Fruit fly (Drosophila melanogaster) whole organism, embryonic: ENCODE measurements around the gene CG7276.

Experiments
- Aef1 ChIP-seq: fragments of 200-800 bp; sonication (Bioruptor generic); IDR thresholded peaks from 3 replicates; pipeline ENCODE4 v1.3.6; 2022; ENCODE audit warnings: missing biosample characterization, missing genetic modification characterization
- Bteb2 ChIP-seq: fragments of 200-800 bp; sonication (Bioruptor generic); optimal IDR thresholded peaks from 2 replicates; lab custom pipeline; 2016; ENCODE audit warnings: missing biosample characterization, missing genetic modification characterization
- CG1024 ChIP-seq: fragments of 200-800 bp; sonication (Bioruptor generic); IDR thresholded peaks from 2 replicates; pipeline ENCODE4 v1.3.6; 2022; ENCODE audit warnings: missing biosample characterization, missing genetic modification characterization
- CG12659 ChIP-seq: fragments of 200-800 bp; sonication (Bioruptor generic); optimal IDR thresholded peaks from 3 replicates; lab custom pipeline; 2017; ENCODE audit warnings: mild to moderate bottlenecking, missing biosample characterization, missing genetic modification reagents, missing genetic modification characterization
- CG13296 ChIP-seq: fragments of 200-800 bp; sonication (Bioruptor generic); optimal IDR thresholded peaks from 3 replicates; lab custom pipeline; 2018; ENCODE audit warnings: missing biosample characterization, mild to moderate bottlenecking, missing genetic modification characterization
- CG14014 ChIP-seq: fragments of 200-800 bp; sonication (Bioruptor generic); IDR thresholded peaks from 2 replicates; pipeline ENCODE4 v1.3.6; 2022; ENCODE audit warnings: missing biosample characterization, missing genetic modification characterization
- CG17359 ChIP-seq: fragments of 200-800 bp; sonication (Bioruptor generic); optimal IDR thresholded peaks from 3 replicates; lab custom pipeline; 2018; ENCODE audit warnings: missing biosample characterization, mild to moderate bottlenecking, missing genetic modification characterization, moderate library complexity
- CG2712 ChIP-seq: fragments of 200-800 bp; optimal IDR thresholded peaks from 3 replicates; lab custom pipeline; 2019; ENCODE audit warnings: missing biosample characterization, mild to moderate bottlenecking, missing genetic modification characterization, moderate library complexity
- CG31388 ChIP-seq: fragments of 200-800 bp; sonication (Bioruptor generic); optimal IDR thresholded peaks from 2 replicates; lab custom pipeline; 2016; ENCODE audit warnings: missing biosample characterization, missing genetic modification characterization
- CG32532 ChIP-seq: fragments of 200-800 bp; sonication (Bioruptor generic); IDR thresholded peaks from 2 replicates; pipeline ENCODE4 v1.3.6; 2022; ENCODE audit warnings: missing biosample characterization, missing genetic modification characterization
- CG34422 ChIP-seq: fragments of 200-800 bp; sonication (Bioruptor generic); IDR thresholded peaks from 3 replicates; pipeline ENCODE4 v1.3.6; 2022; ENCODE audit warnings: missing biosample characterization, missing genetic modification characterization
- CG42726 ChIP-seq: fragments of 200-800 bp; sonication (Bioruptor generic); IDR thresholded peaks from 2 replicates; pipeline ENCODE4 v1.3.6; 2022; ENCODE audit warnings: missing biosample characterization, missing genetic modification characterization; ENCODE audit not compliant: partially characterized antibody
- CG4730 ChIP-seq: fragments of 200-800 bp; sonication (Bioruptor generic); IDR thresholded peaks from 2 replicates; pipeline ENCODE4 v1.3.6; 2022; ENCODE audit warnings: missing biosample characterization, missing genetic modification characterization
- CG4854 ChIP-seq: fragments of 200-800 bp; sonication (Bioruptor generic); optimal IDR thresholded peaks from 2 replicates; lab custom pipeline; 2016; ENCODE audit warnings: missing biosample characterization, missing genetic modification characterization, inconsistent platforms
- CG6272 ChIP-seq: fragments of 200-800 bp; sonication (Bioruptor generic); IDR thresholded peaks from 2 replicates; pipeline ENCODE4 v1.3.6; 2022; ENCODE audit warnings: missing biosample characterization, missing genetic modification characterization
- CG6654 ChIP-seq: fragments of 200-800 bp; sonication (Bioruptor generic); optimal IDR thresholded peaks from 2 replicates; lab custom pipeline; 2017; ENCODE audit warnings: missing biosample characterization, mild to moderate bottlenecking, missing genetic modification characterization
- CG6689 ChIP-seq: fragments of 200-800 bp; sonication (Bioruptor generic); IDR thresholded peaks from 2 replicates; pipeline ENCODE4 v1.3.6; 2022; ENCODE audit warnings: missing biosample characterization, missing genetic modification characterization
- CG6813 ChIP-seq: fragments of 200-800 bp; sonication (Bioruptor generic); optimal IDR thresholded peaks from 2 replicates; lab custom pipeline; 2017; ENCODE audit warnings: missing biosample characterization, missing genetic modification characterization, mild to moderate bottlenecking, moderate library complexity, missing genetic modification reagents
- CG8388 ChIP-seq: fragments of 200-800 bp; sonication (Bioruptor generic); optimal IDR thresholded peaks from 2 replicates; lab custom pipeline; 2019; ENCODE audit warnings: missing biosample characterization, mild to moderate bottlenecking, missing genetic modification characterization, moderate library complexity
- H15 ChIP-seq: fragments of 200-800 bp; sonication (Bioruptor generic); IDR thresholded peaks from 3 replicates; pipeline ENCODE4 v1.3.6; 2022; ENCODE audit warnings: missing biosample characterization, missing genetic modification characterization
- HHEX ChIP-seq: fragments of 200-800 bp; sonication (Bioruptor generic); optimal IDR thresholded peaks from 3 replicates; lab custom pipeline; 2017; ENCODE audit warnings: missing biosample characterization, mild to moderate bottlenecking, missing genetic modification characterization, missing genetic modification reagents
- MBD-R2 ChIP-seq: fragments of 200-800 bp; sonication (Bioruptor generic); IDR thresholded peaks from 2 replicates; pipeline ENCODE4 v1.3.6; 2022; ENCODE audit warnings: missing biosample characterization, missing genetic modification characterization
- Ptx1 ChIP-seq: fragments of 200-800 bp; sonication (Bioruptor generic); IDR thresholded peaks from 2 replicates; pipeline ENCODE4 v1.3.6; 2022; ENCODE audit warnings: missing biosample characterization, missing genetic modification characterization
- Vsx1 ChIP-seq: fragments of 200-800 bp; sonication (Bioruptor generic); optimal IDR thresholded peaks from 2 replicates; lab custom pipeline; 2017; ENCODE audit warnings: missing biosample characterization, mild to moderate bottlenecking, missing genetic modification characterization, missing genetic modification reagents
- az2 ChIP-seq: fragments of 200-800 bp; sonication (Bioruptor generic); optimal IDR thresholded peaks from 3 replicates; lab custom pipeline; 2016; ENCODE audit warnings: missing biosample characterization, missing genetic modification characterization
- caup ChIP-seq: fragments of 200-800 bp; sonication (Bioruptor generic); optimal IDR thresholded peaks from 3 replicates; lab custom pipeline; 2017; ENCODE audit warnings: missing biosample characterization, mild to moderate bottlenecking, missing genetic modification characterization, moderate library complexity; ENCODE audit not compliant: severe bottlenecking
- corto ChIP-seq: fragments of 200-800 bp; sonication (Bioruptor generic); optimal IDR thresholded peaks from 2 replicates; lab custom pipeline; 2016; ENCODE audit warnings: missing biosample characterization, mild to moderate bottlenecking, missing genetic modification characterization, moderate library complexity
- dm ChIP-seq: fragments of 200-800 bp; sonication (Bioruptor generic); optimal IDR thresholded peaks from 3 replicates; lab custom pipeline; 2016; ENCODE audit warnings: missing biosample characterization, missing genetic modification characterization
- ftz-f1 ChIP-seq: fragments of 200-800 bp; sonication (Bioruptor generic); optimal IDR thresholded peaks from 2 replicates; lab custom pipeline; 2016; ENCODE audit warnings: missing biosample characterization, missing genetic modification characterization
- gce ChIP-seq: fragments of 200-800 bp; sonication (Bioruptor generic); IDR thresholded peaks from 3 replicates; pipeline ENCODE4 v1.3.6; 2022; ENCODE audit warnings: missing biosample characterization, missing genetic modification characterization
- lmd ChIP-seq: fragments of 200-800 bp; sonication (Bioruptor generic); IDR thresholded peaks from 2 replicates; pipeline ENCODE4 v1.3.6; 2022; ENCODE audit warnings: missing biosample characterization, missing genetic modification characterization
- mam ChIP-seq: fragments of 200-800 bp; sonication (Bioruptor generic); optimal IDR thresholded peaks from 3 replicates; lab custom pipeline; 2016; ENCODE audit warnings: missing biosample characterization, missing genetic modification characterization
- nmo ChIP-seq: fragments of 200-800 bp; sonication (Bioruptor generic); optimal IDR thresholded peaks from 2 replicates; lab custom pipeline; 2018; ENCODE audit warnings: missing biosample characterization, mild to moderate bottlenecking, missing genetic modification characterization, moderate library complexity
- pan ChIP-seq, 4 experiments: fragments of >200 bp in 3 of 4; fragments of 200-800 bp in 1 of 4; sonication (Bioruptor generic) in 1 of 4; optimal IDR thresholded peaks in 3 of 4; IDR thresholded peaks in 1 of 4; 2 replicates each; pipeline versions ENCODE4 v1.3.6 to Lab custom; 2017 to 2022; ENCODE audit warnings: missing biosample characterization in 2 of 4, missing genetic modification characterization in 2 of 4, mixed read lengths in 1 of 4
- pfk ChIP-seq: fragments of 200-800 bp; sonication (Bioruptor generic); optimal IDR thresholded peaks from 2 replicates; lab custom pipeline; 2018; ENCODE audit warnings: missing biosample characterization, mild to moderate bottlenecking, missing genetic modification characterization, moderate library complexity
- phol ChIP-seq: fragments of 200-800 bp; sonication (Bioruptor generic); optimal IDR thresholded peaks from 3 replicates; lab custom pipeline; 2018; ENCODE audit warnings: missing biosample characterization, mild to moderate bottlenecking, missing genetic modification characterization, moderate library complexity
- prd ChIP-seq, 3 experiments: fragments of >200 bp in 2 of 3; fragments of 200-800 bp in 1 of 3; sonication (Bioruptor generic) in 1 of 3; optimal IDR thresholded peaks in 2 of 3; IDR thresholded peaks in 1 of 3; 2 replicates in 2 of 3; 3 replicates in 1 of 3; pipeline versions ENCODE4 v1.3.6 to Lab custom; 2017 to 2022; ENCODE audit warnings: missing biosample characterization in 1 of 3, missing genetic modification characterization in 1 of 3
- run ChIP-seq: fragments of 200-800 bp; sonication (Bioruptor generic); optimal IDR thresholded peaks from 3 replicates; lab custom pipeline; 2018; ENCODE audit warnings: missing biosample characterization, mild to moderate bottlenecking, missing genetic modification characterization
- seq ChIP-seq: fragments of 200-800 bp; sonication (Bioruptor generic); IDR thresholded peaks from 2 replicates; pipeline ENCODE4 v1.3.6; 2022; ENCODE audit warnings: missing biosample characterization, missing genetic modification characterization
- stc ChIP-seq: fragments of 200-800 bp; sonication (Bioruptor generic); IDR thresholded peaks from 2 replicates; pipeline ENCODE4 v1.3.6; 2022; ENCODE audit warnings: missing biosample characterization, missing genetic modification characterization
- sug ChIP-seq: fragments of 200-800 bp; optimal IDR thresholded peaks from 2 replicates; lab custom pipeline; 2019; ENCODE audit warnings: missing biosample characterization, mild to moderate bottlenecking, missing genetic modification characterization, moderate library complexity
- tll ChIP-seq, 2 experiments: fragments of 200-800 bp in 1 of 2; fragments of >200 bp in 1 of 2; sonication (Bioruptor generic) in 1 of 2; optimal IDR thresholded peaks; 2 replicates each; lab custom pipeline; 2017 to 2019; ENCODE audit warnings: missing biosample characterization in 2 of 2, missing genetic modification characterization in 2 of 2, mild to moderate bottlenecking in 1 of 2, moderate library complexity in 1 of 2
- trh ChIP-seq: fragments of 200-800 bp; sonication (Bioruptor generic); optimal IDR thresholded peaks from 2 replicates; lab custom pipeline; 2016; ENCODE audit warnings: missing biosample characterization, missing genetic modification characterization

Gene CG7276

dm6 chr3L:15497902-15498301 is at the start of gene CG7276:
Gene CG7276, plus strand, starts transcription at chr3L:15498202.
- no peak for TF ChIP-seq MBD-R2 (GFP tag; lab: Robert Waterston, UW)
- no peak for TF ChIP-seq CG2712

- TF ChIP-seq CG31388 (GFP tag; lab: Kevin White, UChicago), result no peak
- TF ChIP-seq CG1024 (GFP tag; lab: Robert Waterston, UW), result no peak
- no peak for TF ChIP-seq CG6689
- TF ChIP-seq caup (GFP tag; lab: Kevin White, UChicago), result no peak
- no peak for TF ChIP-seq pfk (GFP tag; lab: Kevin White, UChicago)
- TF ChIP-seq CG4854, result no peak
- no peak for TF ChIP-seq mam
- TF ChIP-seq CG42726 (GFP tag; lab: Robert Waterston, UW), result no peak
- TF ChIP-seq ftz-f1 (GFP tag; lab: Kevin White, UChicago), result no peak
- TF ChIP-seq stc (GFP tag; lab: Robert Waterston, UW), result no peak
- TF ChIP-seq pan (optimal IDR thresholded peaks at IDR 0.05; lab: Kevin White, UChicago), result no peak
- TF ChIP-seq pan (GFP tag; optimal IDR thresholded peaks at IDR 0.05 in 1 of 2, IDR thresholded peaks at IDR 0.05 in 1 of 2), result no peak
- no peak for TF ChIP-seq corto (GFP tag; lab: Kevin White, UChicago)
- TF ChIP-seq CG12659 (GFP tag; lab: Kevin White, UChicago), result no peak
- no peak for TF ChIP-seq Vsx1
- TF ChIP-seq nmo (GFP tag; lab: Kevin White, UChicago), result no peak
- no peak for TF ChIP-seq trh (GFP tag; lab: Kevin White, UChicago)
- no peak for TF ChIP-seq CG4730 (GFP tag; lab: Robert Waterston, UW)
- TF ChIP-seq CG13296 (GFP tag; lab: Kevin White, UChicago), result no peak
- no peak for TF ChIP-seq Bteb2 (GFP tag; lab: Kevin White, UChicago)
- TF ChIP-seq, all 482 proteins: peak for 0
Observed at dm6 chr3L:15474010-15474409, 24.0 kb upstream of the CG7276 start, which contains the start of gene cocoon. Gene cocoon, minus strand, starts transcription at chr3L:15474110.

DNA sequence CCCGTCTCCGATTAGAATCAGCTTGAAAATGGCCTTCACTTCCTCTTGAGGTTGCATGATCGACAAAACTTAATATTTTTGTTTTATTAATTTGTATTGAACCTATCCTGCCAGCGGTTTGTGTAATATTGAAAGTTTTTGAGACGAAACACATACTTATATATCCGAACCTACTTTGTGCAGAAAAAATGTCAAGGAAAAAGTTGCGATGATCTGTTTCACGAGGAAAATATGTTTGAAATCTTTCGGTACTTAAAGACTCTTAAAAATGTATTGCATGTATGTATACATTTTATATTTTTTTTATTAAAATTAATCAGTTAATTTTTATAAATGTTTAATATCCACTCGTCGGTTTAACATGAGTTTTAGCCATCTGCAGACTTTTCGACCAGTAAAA is 12.7 kb upstream of the CG7276 start, which contains the start of gene Ran-like:
TSS of gene Ran-like (minus strand) at position 101 of the 400 bp plus-strand sequence.
- TF ChIP-seq CG1024 (GFP tag; lab: Robert Waterston, UW) (no peak), dm (GFP tag; lab: Kevin White, UChicago) (no peak), CG6272 (GFP tag; lab: Robert Waterston, UW) (no peak), CG8388 (no peak), run (tag; lab: Kevin White, UChicago) (no peak), tll (GFP tag; optimal IDR thresholded peaks at IDR 0.05; lab: Kevin White, UChicago) (no peak)

- TF ChIP-seq seq, result peak; percentile 58; the same call in 1 of the 2 replicates
- peak; percentile 24; the same call in 1 of the 2 replicates for TF ChIP-seq CG32532 (GFP tag; lab: Robert Waterston, UW)
- no peak for TF ChIP-seq HHEX (GFP tag; lab: Kevin White, UChicago)
- no peak for TF ChIP-seq gce
- peak; percentile 23 for TF ChIP-seq CG12659 (GFP tag; lab: Kevin White, UChicago)
- TF ChIP-seq prd (optimal IDR thresholded peaks at IDR 0.05; lab: Kevin White, UChicago), result no peak
- 0 out of 3 replicates have a peak, but pooled peaks have one; percentile 26 for TF ChIP-seq prd (GFP tag; IDR thresholded peaks at IDR 0.05; lab: Robert Waterston, UW)
- peak; percentile 23; the same call in 2 of the 3 replicates for TF ChIP-seq Aef1 (GFP tag; lab: Robert Waterston, UW)
- peak; percentile 52; the same call in 1 of the 2 replicates for TF ChIP-seq Ptx1 (GFP tag; lab: Robert Waterston, UW)
- no peak for TF ChIP-seq H15 (GFP tag; lab: Robert Waterston, UW)
- TF ChIP-seq CG17359, result peak; percentile 48
- TF ChIP-seq lmd (GFP tag; lab: Robert Waterston, UW), result peak; percentile 41; the same call in 1 of the 2 replicates
- TF ChIP-seq phol (tag; lab: Kevin White, UChicago), result peak; percentile 36
- peak; percentile 7 for TF ChIP-seq sug (tag; lab: Kevin White, UChicago)
- peak; percentile 35 for TF ChIP-seq CG6813 (GFP tag; lab: Kevin White, UChicago)
- no peak for TF ChIP-seq pan (optimal IDR thresholded peaks at IDR 0.05; lab: Kevin White, UChicago)
- TF ChIP-seq pan (GFP tag; optimal IDR thresholded peaks at IDR 0.05 in 1 of 2, IDR thresholded peaks at IDR 0.05 in 1 of 2), result peak in 1 of 2 experiments; percentile 12
- TF ChIP-seq CG34422 (GFP tag; lab: Robert Waterston, UW), result peak; percentile 60; the same call in 1 of the 3 replicates
- no peak for TF ChIP-seq CG14014 (GFP tag; lab: Robert Waterston, UW)
- TF ChIP-seq CG6654, result peak; percentile 16
- peak; percentile 14 for TF ChIP-seq az2 (GFP tag; lab: Kevin White, UChicago)
Observed at dm6 chr3L:15493886-15494598, 4.0 kb upstream of the CG7276 start.
